Fruit fly (Drosophila melanogaster): ENCODE results near the gene can.

The can gene

DNA sequence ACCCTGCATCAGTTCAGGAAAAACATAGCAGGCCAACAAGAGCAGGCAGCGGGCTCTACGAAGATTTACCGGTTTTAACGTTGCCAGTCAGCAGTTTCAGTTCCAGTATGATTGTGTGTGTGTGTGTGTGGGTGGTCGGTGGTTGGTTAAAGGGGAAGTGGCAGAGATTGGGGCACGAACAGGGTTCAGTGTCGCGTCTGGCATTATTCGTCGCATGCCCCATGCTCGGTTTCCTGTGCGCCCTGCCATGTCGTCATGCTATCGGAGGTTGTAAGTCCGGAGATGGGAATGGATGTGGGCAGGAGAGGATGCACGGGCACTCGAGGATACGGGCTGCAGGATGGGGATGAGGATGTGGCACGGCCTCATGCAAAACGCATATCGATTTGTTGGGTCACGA, 8.2 kb downstream of the can start:
- TF ChIP-seq vri (GFP tag; optimal IDR thresholded peaks at IDR 0.05) (no peak), CG6854 (GFP tag; optimal IDR thresholded peaks at IDR 0.05) (no peak), Hr4 (GFP tag; optimal IDR thresholded peaks at IDR 0.05) (no peak), CG6163 (GFP tag; IDR thresholded peaks at IDR 0.05) (0 out of 3 replicates have a peak, but pooled peaks have one; percentile 25), CG7368 (GFP tag; optimal IDR thresholded peaks at IDR 0.05) (no peak), ss (GFP tag; optimal IDR thresholded peaks at IDR 0.05) (peak; percentile 13 to 34), Eip78C (GFP tag) (peak; percentile 57)

DNA sequence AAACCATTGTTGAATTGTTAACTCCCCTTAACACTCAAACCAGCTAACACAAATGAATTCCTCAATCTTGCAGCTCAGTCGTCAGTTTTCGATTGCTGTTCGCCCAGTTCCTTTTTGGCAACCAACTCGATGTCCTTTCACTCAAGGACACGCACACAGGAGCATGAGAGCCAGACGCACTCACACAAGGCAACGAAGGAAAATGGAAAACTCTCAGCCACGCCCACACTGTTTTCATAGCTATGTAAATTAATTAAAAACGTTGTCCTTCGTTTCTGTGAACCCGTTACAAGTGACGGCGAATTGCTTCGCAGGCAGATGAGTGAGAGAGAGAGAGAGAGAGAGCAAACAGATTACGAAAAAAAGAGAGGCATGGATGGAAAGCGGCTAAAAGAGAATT, 12.8 kb downstream of the can start:
- TF ChIP-seq Eip78C (GFP tag) (peak; percentile 16), Sox102F (GFP tag; optimal IDR thresholded peaks at IDR 0.05) (no peak)

DNA sequence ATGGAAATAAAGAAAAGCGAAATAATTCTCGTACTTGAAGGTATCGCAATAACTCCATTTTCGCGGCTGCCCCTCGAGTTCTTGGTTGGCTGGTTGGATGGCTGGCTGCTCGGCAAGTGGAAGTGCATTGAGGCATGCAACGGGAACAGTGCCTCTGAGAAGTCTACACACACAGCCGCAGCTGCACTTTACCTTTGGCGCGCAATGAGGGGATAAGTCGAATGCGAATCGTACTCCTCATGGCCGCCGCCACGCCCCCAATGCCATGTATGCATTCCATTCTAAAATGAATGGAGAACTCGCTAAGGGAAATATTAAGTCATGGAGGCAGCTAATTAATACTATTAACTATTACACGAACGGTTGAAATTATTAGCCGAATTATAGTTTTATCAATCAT, 17.1 kb downstream of the can start:
- no peak for TF ChIP-seq Eip78C (GFP tag)
- no peak for TF ChIP-seq Smox (GFP tag; optimal IDR thresholded peaks at IDR 0.05)
- no peak for TF ChIP-seq spab (GFP tag; optimal IDR thresholded peaks at IDR 0.05)
- no peak for TF ChIP-seq ss (GFP tag; optimal IDR thresholded peaks at IDR 0.05)

DNA sequence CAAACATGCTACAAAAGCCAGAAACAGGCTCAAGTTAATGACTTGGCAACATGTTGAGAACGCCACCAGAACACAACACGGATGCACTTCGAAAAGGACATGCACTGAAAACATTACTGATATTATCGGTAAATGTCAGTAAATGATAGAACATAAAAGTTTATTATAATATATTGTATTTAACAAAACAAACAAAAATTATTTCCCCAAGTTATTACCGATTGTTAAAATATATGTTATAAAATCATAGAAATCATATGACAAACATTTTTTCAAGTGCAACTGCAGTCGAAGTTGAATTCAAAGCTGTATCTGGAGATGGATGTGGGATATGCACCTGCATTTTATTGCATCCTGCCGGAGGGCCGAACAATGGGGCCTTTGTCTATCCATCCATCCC, 19.3 kb downstream of the can start:
- no peak for TF ChIP-seq salr (GFP tag; optimal IDR thresholded peaks at IDR 0.05)
- no peak for TF ChIP-seq eg (GFP tag; IDR thresholded peaks at IDR 0.05)
- TF ChIP-seq topi (GFP tag; optimal IDR thresholded peaks at IDR 0.05), result no peak
- peak; percentile 40 for TF ChIP-seq achi (GFP tag; optimal IDR thresholded peaks at IDR 0.05)
- TF ChIP-seq Eip75B (GFP tag; optimal IDR thresholded peaks at IDR 0.05), result no peak
- TF ChIP-seq pdm3 (GFP tag; optimal IDR thresholded peaks at IDR 0.05), result peak; percentile 19
- no peak for TF ChIP-seq Blimp-1 (GFP tag; optimal IDR thresholded peaks at IDR 0.05)
- peak; percentile 34 for TF ChIP-seq OdsH (GFP tag; optimal IDR thresholded peaks at IDR 0.05)
- TF ChIP-seq CG6854 (GFP tag; optimal IDR thresholded peaks at IDR 0.05), result no peak
- TF ChIP-seq Smox (GFP tag; optimal IDR thresholded peaks at IDR 0.05), result peak; percentile 12
- 0 out of 2 replicates have a peak, but pooled peaks have one; percentile 15 for TF ChIP-seq CG15336 (GFP tag; IDR thresholded peaks at IDR 0.05)
- no peak for TF ChIP-seq fkh (GFP tag; optimal IDR thresholded peaks at IDR 0.05)
- TF ChIP-seq CG8119 (GFP tag; IDR thresholded peaks at IDR 0.05), result 0 out of 3 replicates have a peak, but pooled peaks have one; percentile 15
- TF ChIP-seq Lpt (GFP tag; optimal IDR thresholded peaks at IDR 0.05), result no peak
- peak; percentile 62 for TF ChIP-seq Eip78C (GFP tag)
- TF ChIP-seq CG6808 (GFP tag; optimal IDR thresholded peaks at IDR 0.05), result no peak
- no peak for TF ChIP-seq Ets21C (GFP tag; optimal IDR thresholded peaks at IDR 0.05)
- no peak for TF ChIP-seq ss (GFP tag; optimal IDR thresholded peaks at IDR 0.05)
- TF ChIP-seq Hr38 (GFP tag; optimal IDR thresholded peaks at IDR 0.05), result no peak
- no peak for TF ChIP-seq dac (GFP tag; optimal IDR thresholded peaks at IDR 0.05)
- peak; percentile 22 for TF ChIP-seq CG8632 (GFP tag; optimal IDR thresholded peaks at IDR 0.05)
- TF ChIP-seq fd59A (GFP tag; optimal IDR thresholded peaks at IDR 0.05), result no peak
- no peak for TF ChIP-seq CG9139 (GFP tag; optimal IDR thresholded peaks at IDR 0.05)
- TF ChIP-seq CG6792 (GFP tag; optimal IDR thresholded peaks at IDR 0.05), result peak; percentile 3
- TF ChIP-seq Sox14 (GFP tag; optimal IDR thresholded peaks at IDR 0.05), result no peak
- TF ChIP-seq Sox102F (GFP tag; optimal IDR thresholded peaks at IDR 0.05), result peak; percentile 3
- TF ChIP-seq esn (GFP tag; optimal IDR thresholded peaks at IDR 0.05), result peak; percentile 31
- TF ChIP-seq CG11762 (GFP tag; optimal IDR thresholded peaks at IDR 0.05; ENCODE audit: insufficient read depth), result no peak
- TF ChIP-seq cyc (GFP tag; optimal IDR thresholded peaks at IDR 0.05), result no peak
- peak; percentile 18 for TF ChIP-seq CG32006 (GFP tag; optimal IDR thresholded peaks at IDR 0.05)
- TF ChIP-seq Sox15 (GFP tag; optimal IDR thresholded peaks at IDR 0.05), result no peak
- TF ChIP-seq spab (GFP tag; optimal IDR thresholded peaks at IDR 0.05), result no peak
- TF ChIP-seq CG11902 (GFP tag; optimal IDR thresholded peaks at IDR 0.05), result no peak
- no peak for TF ChIP-seq CG6276 (GFP tag; optimal IDR thresholded peaks at IDR 0.05)
- TF ChIP-seq CG6163 (GFP tag; IDR thresholded peaks at IDR 0.05), result no peak
- peak; percentile 35 for TF ChIP-seq CG10631 (GFP tag; optimal IDR thresholded peaks at IDR 0.05)
- TF ChIP-seq lz (GFP tag; optimal IDR thresholded peaks at IDR 0.05), result no peak
- no peak for TF ChIP-seq vri (GFP tag; optimal IDR thresholded peaks at IDR 0.05)
- TF ChIP-seq Gug (GFP tag; IDR thresholded peaks at IDR 0.05), result no peak
- no peak for TF ChIP-seq CG16779 (tag; optimal IDR thresholded peaks at IDR 0.05)
- no peak for TF ChIP-seq CG3032 (tag; optimal IDR thresholded peaks at IDR 0.05)
- no peak for TF ChIP-seq net (GFP tag; optimal IDR thresholded peaks at IDR 0.05)
- no peak for TF ChIP-seq CG4318 (GFP tag; optimal IDR thresholded peaks at IDR 0.05)

Measured in whole organism, prepupa.